Worm (Caenorhabditis elegans): ENCODE data around the gene R05H10.1.

ce11 chrII:14813106-14813505, 38.5 kb upstream of the R05H10.1 start:
- no peak for TF ChIP-seq ama-1 (optimal IDR thresholded peaks at IDR 0.05)
- no peak for TF ChIP-seq nhr-25 (tag; optimal IDR thresholded peaks at IDR 0.05; ENCODE audit: borderline replicate concordance, insufficient read depth)
- TF ChIP-seq saeg-2 (GFP tag; IDR thresholded peaks at IDR 0.05): no peak
- no peak for TF ChIP-seq vab-7 (GFP tag; IDR thresholded peaks at IDR 0.05)
